Fruit fly (Drosophila melanogaster): ENCODE results near the gene CG42331.

- TF ChIP-seq CG13204 (GFP tag; optimal IDR thresholded peaks at IDR 0.05), result no peak
- no peak for TF ChIP-seq fd96Ca (GFP tag; IDR thresholded peaks at IDR 0.05)
- no peak for TF ChIP-seq CG8159 (tag; optimal IDR thresholded peaks at IDR 0.05)
- no peak for TF ChIP-seq EcR (GFP tag; optimal IDR thresholded peaks at IDR 0.05)
- no peak for TF ChIP-seq CG9948 (tag; optimal IDR thresholded peaks at IDR 0.05)
- no peak for TF ChIP-seq rn (GFP tag; IDR thresholded peaks at IDR 0.05)
- no peak for TF ChIP-seq Snoo (tag; optimal IDR thresholded peaks at IDR 0.05)
- TF ChIP-seq Pif1A (GFP tag; optimal IDR thresholded peaks at IDR 0.05), result no peak
- TF ChIP-seq Pif1B (GFP tag; optimal IDR thresholded peaks at IDR 0.05), result no peak
- TF ChIP-seq CG32121 (GFP tag; IDR thresholded peaks at IDR 0.05), result no peak
- TF ChIP-seq CG17806 (tag; optimal IDR thresholded peaks at IDR 0.05), result no peak
Measured at dm6 chr3R:24777101-24777500, 5.1 kb downstream of the CG42331 start.

Measured in whole organism, pupa.